Worm (Caenorhabditis elegans) whole organism, mixed stage, embryonic: Measurements from ENCODE around the gene C06A1.3.

Source experiments
- elt-3 ChIP-seq: fragments of 150-350 bp; optimal IDR thresholded peaks from 2 replicates; lab custom pipeline; 2014; ENCODE audit warnings: missing biosample characterization, missing genetic modification characterization
- lsy-2 ChIP-seq: fragments of 150-350 bp; optimal IDR thresholded peaks from 2 replicates; lab custom pipeline; 2014; ENCODE audit warnings: missing biosample characterization, missing genetic modification characterization
- nhr-12 ChIP-seq: fragments of 150-350 bp; optimal IDR thresholded peaks from 2 replicates; lab custom pipeline; 2014; ENCODE audit warnings: missing biosample characterization, missing genetic modification characterization
- nhr-237 ChIP-seq: fragments of 150-350 bp; optimal IDR thresholded peaks from 2 replicates; lab custom pipeline; 2014; ENCODE audit warnings: missing biosample characterization, missing genetic modification characterization
- snpc-4 ChIP-seq: fragments of 150-350 bp; optimal IDR thresholded peaks from 2 replicates; lab custom pipeline; 2014; ENCODE audit warnings: missing biosample characterization, missing genetic modification characterization

ce11 chrII:10529218-10529751 lies 42.8 kb upstream of the C06A1.3 start:
- TF ChIP-seq lsy-2 (tag; lab: Kevin White, UChicago), result no peak
- no peak for TF ChIP-seq snpc-4 (tag; lab: Kevin White, UChicago)
- TF ChIP-seq elt-3 (tag; lab: Kevin White, UChicago), result no peak
- no peak for TF ChIP-seq nhr-12 (tag; lab: Kevin White, UChicago)
- TF ChIP-seq nhr-237 (tag; lab: Kevin White, UChicago), result no peak
